Fruit fly (Drosophila melanogaster) whole organism, embryonic: ENCODE measurements around the gene Ms.

Experiments
- ATbp ChIP-seq: fragments of 200-800 bp; sonication (Bioruptor generic); optimal IDR thresholded peaks from 2 replicates; lab custom pipeline; 2017; ENCODE audit warnings: missing biosample characterization, mild to moderate bottlenecking, missing genetic modification characterization, missing genetic modification reagents
- CG1024 ChIP-seq: fragments of 200-800 bp; sonication (Bioruptor generic); IDR thresholded peaks from 2 replicates; pipeline ENCODE4 v1.3.6; 2022; ENCODE audit warnings: missing biosample characterization, missing genetic modification characterization
- CG11085 ChIP-seq: fragments of 200-800 bp; sonication (Bioruptor generic); IDR thresholded peaks from 2 replicates; pipeline ENCODE4 v1.3.6; 2022; ENCODE audit warnings: missing biosample characterization, missing genetic modification characterization
- CG11723 ChIP-seq: fragments of 200-800 bp; sonication (Bioruptor generic); optimal IDR thresholded peaks from 2 replicates; lab custom pipeline; 2017; ENCODE audit warnings: missing biosample characterization, mild to moderate bottlenecking, missing genetic modification characterization
- CG12155 ChIP-seq: fragments of 200-800 bp; sonication (Bioruptor generic); optimal IDR thresholded peaks from 3 replicates; lab custom pipeline; 2016; ENCODE audit warnings: missing biosample characterization, missing genetic modification characterization
- CG12942 ChIP-seq: fragments of 200-800 bp; sonication (Bioruptor generic); optimal IDR thresholded peaks from 3 replicates; lab custom pipeline; 2016; ENCODE audit warnings: missing biosample characterization, missing genetic modification characterization
- CG13287 ChIP-seq: fragments of 200-800 bp; sonication (Bioruptor generic); IDR thresholded peaks from 2 replicates; pipeline ENCODE4 v1.3.6; 2022; ENCODE audit warnings: missing biosample characterization, missing genetic modification characterization; ENCODE audit not compliant: partially characterized antibody
- CG14014 ChIP-seq: fragments of 200-800 bp; sonication (Bioruptor generic); IDR thresholded peaks from 2 replicates; pipeline ENCODE4 v1.3.6; 2022; ENCODE audit warnings: missing biosample characterization, missing genetic modification characterization
- CG1603 ChIP-seq: fragments of 200-800 bp; sonication (Bioruptor generic); optimal IDR thresholded peaks from 2 replicates; lab custom pipeline; 2019; ENCODE audit warnings: missing biosample characterization, mild to moderate bottlenecking, missing genetic modification characterization, moderate library complexity
- CG17359 ChIP-seq: fragments of 200-800 bp; sonication (Bioruptor generic); optimal IDR thresholded peaks from 3 replicates; lab custom pipeline; 2018; ENCODE audit warnings: missing biosample characterization, mild to moderate bottlenecking, missing genetic modification characterization, moderate library complexity
- CG18599 ChIP-seq: fragments of 200-800 bp; sonication (Bioruptor generic); optimal IDR thresholded peaks from 3 replicates; lab custom pipeline; 2017; ENCODE audit warnings: missing biosample characterization, missing genetic modification characterization, mild to moderate bottlenecking, moderate library complexity, missing genetic modification reagents
- CG2678 ChIP-seq: fragments of 200-800 bp; sonication (Bioruptor generic); optimal IDR thresholded peaks from 3 replicates; lab custom pipeline; 2019; ENCODE audit warnings: missing biosample characterization, mild to moderate bottlenecking, missing genetic modification characterization, moderate library complexity
- CG30020 ChIP-seq: fragments of 200-800 bp; optimal IDR thresholded peaks from 2 replicates; lab custom pipeline; 2019; ENCODE audit warnings: missing biosample characterization, mild to moderate bottlenecking, missing genetic modification characterization, moderate library complexity
- CG31441 ChIP-seq: fragments of 200-800 bp; sonication (Bioruptor generic); IDR thresholded peaks from 2 replicates; pipeline ENCODE4 v1.3.6; 2022; ENCODE audit warnings: missing biosample characterization, missing genetic modification characterization
- CG43689 ChIP-seq: fragments of 200-800 bp; sonication (Bioruptor generic); IDR thresholded peaks from 2 replicates; pipeline ENCODE4 v1.3.6; 2022; ENCODE audit warnings: missing biosample characterization, missing genetic modification characterization
- CG4707 ChIP-seq: fragments of 200-800 bp; sonication (Bioruptor generic); optimal IDR thresholded peaks from 2 replicates; lab custom pipeline; 2018; ENCODE audit warnings: missing biosample characterization, mild to moderate bottlenecking, missing genetic modification characterization, moderate library complexity
- CG7786 ChIP-seq: fragments of 200-800 bp; sonication (Bioruptor generic); optimal IDR thresholded peaks from 2 replicates; lab custom pipeline; 2016; ENCODE audit warnings: missing biosample characterization, missing genetic modification characterization
- CG7839 ChIP-seq: fragments of 200-800 bp; sonication (Bioruptor generic); optimal IDR thresholded peaks from 3 replicates; lab custom pipeline; 2018; ENCODE audit warnings: missing biosample characterization, mild to moderate bottlenecking, missing genetic modification characterization, moderate library complexity
- CG9215 ChIP-seq: fragments of 200-800 bp; sonication (Bioruptor generic); IDR thresholded peaks from 2 replicates; pipeline ENCODE4 v1.3.6; 2022; ENCODE audit warnings: missing biosample characterization, missing genetic modification characterization
- CoRest ChIP-seq: fragments of 200-800 bp; sonication (Bioruptor generic); optimal IDR thresholded peaks from 3 replicates; lab custom pipeline; 2018; ENCODE audit warnings: missing biosample characterization, mild to moderate bottlenecking, missing genetic modification characterization, moderate library complexity
- Dp ChIP-seq: fragments of 200-800 bp; sonication (Bioruptor generic); optimal IDR thresholded peaks from 2 replicates; lab custom pipeline; 2018; ENCODE audit warnings: missing biosample characterization, mild to moderate bottlenecking, missing genetic modification characterization, moderate library complexity
- Elba2 ChIP-seq: fragments of 200-800 bp; sonication (Bioruptor generic); optimal IDR thresholded peaks from 3 replicates; lab custom pipeline; 2016; ENCODE audit warnings: missing biosample characterization, missing genetic modification characterization
- Gsc ChIP-seq: fragments of 200-800 bp; sonication (Bioruptor generic); IDR thresholded peaks from 2 replicates; pipeline ENCODE4 v1.3.6; 2022; ENCODE audit warnings: missing biosample characterization, missing genetic modification characterization
- H15 ChIP-seq: fragments of 200-800 bp; sonication (Bioruptor generic); IDR thresholded peaks from 3 replicates; pipeline ENCODE4 v1.3.6; 2022; ENCODE audit warnings: missing biosample characterization, missing genetic modification characterization
- Hr3 ChIP-seq: fragments of 200-800 bp; sonication (Bioruptor generic); optimal IDR thresholded peaks from 3 replicates; lab custom pipeline; 2016; ENCODE audit warnings: missing biosample characterization, missing genetic modification characterization
- Oaz ChIP-seq: fragments of 200-800 bp; sonication (Bioruptor generic); IDR thresholded peaks from 2 replicates; pipeline ENCODE4 v1.3.6; 2022; ENCODE audit warnings: missing biosample characterization, missing genetic modification characterization
- Rx ChIP-seq: fragments of 200-800 bp; sonication (Bioruptor generic); IDR thresholded peaks from 2 replicates; pipeline ENCODE4 v1.3.6; 2022; ENCODE audit warnings: missing biosample characterization, missing genetic modification characterization
- Scr ChIP-seq: fragments of 200-800 bp; sonication (Bioruptor generic); IDR thresholded peaks from 2 replicates; pipeline ENCODE4 v1.3.6; 2022; ENCODE audit warnings: missing biosample characterization, missing genetic modification characterization; ENCODE audit not compliant: partially characterized antibody
- Sox100B ChIP-seq: fragments of 200-800 bp; sonication (Bioruptor generic); optimal IDR thresholded peaks from 3 replicates; lab custom pipeline; 2018; ENCODE audit warnings: missing biosample characterization, mild to moderate bottlenecking, missing genetic modification characterization
- Sry-β ChIP-seq: fragments of 200-800 bp; sonication (Bioruptor generic); optimal IDR thresholded peaks from 2 replicates; lab custom pipeline; 2018; ENCODE audit warnings: missing biosample characterization, mild to moderate bottlenecking, missing genetic modification characterization, moderate library complexity
- al ChIP-seq: fragments of 200-800 bp; sonication (Bioruptor generic); IDR thresholded peaks from 2 replicates; pipeline ENCODE4 v1.3.6; 2022; ENCODE audit warnings: missing biosample characterization, missing genetic modification characterization
- br ChIP-seq: fragments of >200 bp; optimal IDR thresholded peaks from 2 replicates; lab custom pipeline; 2017
- crp ChIP-seq, 2 experiments: fragments of 200-800 bp; sonication (Bioruptor generic); optimal IDR thresholded peaks; 2 replicates in 1 of 2; 3 replicates in 1 of 2; lab custom pipeline; 2017; ENCODE audit warnings: missing biosample characterization in 2 of 2, missing genetic modification characterization in 2 of 2, mild to moderate bottlenecking in 1 of 2, moderate library complexity in 1 of 2
- da ChIP-seq: fragments of 200-800 bp; sonication (Bioruptor generic); optimal IDR thresholded peaks from 2 replicates; lab custom pipeline; 2016; ENCODE audit warnings: missing biosample characterization, missing genetic modification characterization
- ems ChIP-seq: fragments of 200-800 bp; sonication (Bioruptor generic); optimal IDR thresholded peaks from 3 replicates; lab custom pipeline; 2016; ENCODE audit warnings: missing biosample characterization, missing genetic modification characterization
- fd102C ChIP-seq: fragments of 200-800 bp; sonication (Bioruptor generic); optimal IDR thresholded peaks from 2 replicates; lab custom pipeline; 2018; ENCODE audit warnings: missing biosample characterization, mild to moderate bottlenecking, missing genetic modification characterization, moderate library complexity
- fd96Cb ChIP-seq: fragments of 200-800 bp; sonication (Bioruptor generic); optimal IDR thresholded peaks from 2 replicates; lab custom pipeline; 2018; ENCODE audit warnings: missing biosample characterization, mild to moderate bottlenecking, missing genetic modification characterization, moderate library complexity
- gt ChIP-seq: fragments of 200-800 bp; sonication (Bioruptor generic); IDR thresholded peaks from 2 replicates; pipeline ENCODE4 v1.3.6; 2022; ENCODE audit warnings: missing biosample characterization, missing genetic modification characterization
- hb ChIP-seq: fragments of 200-800 bp; sonication (Bioruptor generic); IDR thresholded peaks from 3 replicates; pipeline ENCODE4 v1.3.6; 2022; ENCODE audit warnings: missing biosample characterization, missing genetic modification characterization; ENCODE audit not compliant: partially characterized antibody
- lbe ChIP-seq: fragments of 200-800 bp; sonication (Bioruptor generic); optimal IDR thresholded peaks from 2 replicates; lab custom pipeline; 2016; ENCODE audit warnings: missing biosample characterization, mild to moderate bottlenecking, missing genetic modification characterization
- mirr ChIP-seq: fragments of 200-800 bp; sonication (Bioruptor generic); optimal IDR thresholded peaks from 3 replicates; lab custom pipeline; 2018; ENCODE audit warnings: missing biosample characterization, mild to moderate bottlenecking, missing genetic modification characterization
- org-1 ChIP-seq: fragments of 200-800 bp; sonication (Bioruptor generic); optimal IDR thresholded peaks from 2 replicates; lab custom pipeline; 2017; ENCODE audit warnings: missing biosample characterization, missing genetic modification characterization
- psq ChIP-seq: fragments of 200-800 bp; sonication (Bioruptor generic); optimal IDR thresholded peaks from 2 replicates; lab custom pipeline; 2017; ENCODE audit warnings: missing biosample characterization, missing genetic modification characterization
- salm ChIP-seq: fragments of 200-800 bp; sonication (Bioruptor generic); optimal IDR thresholded peaks from 2 replicates; lab custom pipeline; 2018; ENCODE audit warnings: missing biosample characterization, mild to moderate bottlenecking, missing genetic modification characterization
- sc ChIP-seq, 3 experiments: fragments of >200 bp in 2 of 3; fragments of 200-800 bp in 1 of 3; sonication (Bioruptor generic) in 1 of 3; optimal IDR thresholded peaks; 2 replicates in 2 of 3; 3 replicates in 1 of 3; lab custom pipeline; 2017; ENCODE audit warnings: mild to moderate bottlenecking in 1 of 3, missing biosample characterization in 1 of 3, missing genetic modification characterization in 1 of 3, missing genetic modification reagents in 1 of 3
- sim ChIP-seq: fragments of 200-800 bp; sonication (Bioruptor generic); IDR thresholded peaks from 2 replicates; pipeline ENCODE4 v1.3.6; 2022; ENCODE audit warnings: missing biosample characterization, missing genetic modification characterization
- sna ChIP-seq: fragments of 200-800 bp; sonication (Bioruptor generic); IDR thresholded peaks from 2 replicates; pipeline ENCODE4 v1.3.6; 2022; ENCODE audit warnings: missing biosample characterization, missing genetic modification characterization; ENCODE audit not compliant: partially characterized antibody
- stc ChIP-seq: fragments of 200-800 bp; sonication (Bioruptor generic); IDR thresholded peaks from 2 replicates; pipeline ENCODE4 v1.3.6; 2022; ENCODE audit warnings: missing biosample characterization, missing genetic modification characterization
- tll ChIP-seq, 2 experiments: fragments of 200-800 bp in 1 of 2; fragments of >200 bp in 1 of 2; sonication (Bioruptor generic) in 1 of 2; optimal IDR thresholded peaks; 2 replicates each; lab custom pipeline; 2017 to 2019; ENCODE audit warnings: missing biosample characterization in 2 of 2, missing genetic modification characterization in 2 of 2, mild to moderate bottlenecking in 1 of 2, moderate library complexity in 1 of 2
- trh ChIP-seq: fragments of 200-800 bp; sonication (Bioruptor generic); optimal IDR thresholded peaks from 2 replicates; lab custom pipeline; 2016; ENCODE audit warnings: missing biosample characterization, missing genetic modification characterization
- wek ChIP-seq: fragments of 200-800 bp; sonication (Bioruptor generic); optimal IDR thresholded peaks from 3 replicates; lab custom pipeline; 2018; ENCODE audit warnings: missing biosample characterization, mild to moderate bottlenecking, missing genetic modification characterization, moderate library complexity

Gene Ms

dm6 chr3R:24301520-24301919, 39.8 kb upstream of the Ms start (continued):
- TF ChIP-seq wek (GFP tag; lab: Kevin White, UChicago) (peak; percentile 17), Scr (GFP tag; lab: Robert Waterston, UW) (no peak), sna (no peak), CG7786 (GFP tag; lab: Kevin White, UChicago) (no peak), Rx (GFP tag; lab: Robert Waterston, UW) (no peak), CG13287 (no peak), tll (GFP tag; optimal IDR thresholded peaks at IDR 0.05; lab: Kevin White, UChicago) (no peak), CG17359 (tag; lab: Kevin White, UChicago) (no peak), sim (GFP tag; lab: Robert Waterston, UW) (no peak), Elba2 (GFP tag; lab: Kevin White, UChicago) (no peak), CG12155 (GFP tag; lab: Kevin White, UChicago) (no peak), CG18599 (GFP tag; lab: Kevin White, UChicago) (no peak), da (GFP tag; lab: Kevin White, UChicago) (no peak), CG14014 (GFP tag; lab: Robert Waterston, UW) (peak; percentile 10; the same call in 1 of the 2 replicates), salm (no peak), al (no peak), Sox100B (GFP tag; lab: Kevin White, UChicago) (peak; percentile 30), CG2678 (tag; lab: Kevin White, UChicago) (no peak), gt (GFP tag; lab: Robert Waterston, UW) (no peak), CG11723 (GFP tag; lab: Kevin White, UChicago) (no peak), ems (GFP tag; lab: Kevin White, UChicago) (no peak), mirr (GFP tag; lab: Kevin White, UChicago) (no peak), Gsc (GFP tag; lab: Robert Waterston, UW) (no peak), CG43689 (GFP tag; lab: Robert Waterston, UW) (no peak), CG7839 (no peak), Sry-β (GFP tag; lab: Kevin White, UChicago) (no peak), psq (GFP tag; lab: Kevin White, UChicago) (no peak), CG31441 (GFP tag; lab: Robert Waterston, UW) (no peak), H15 (GFP tag; lab: Robert Waterston, UW) (no peak), CG4707 (GFP tag; lab: Kevin White, UChicago) (peak; percentile 30), CG11085 (GFP tag; lab: Robert Waterston, UW) (no peak), CG9215 (no peak), CG12942 (GFP tag; lab: Kevin White, UChicago) (no peak), Oaz (GFP tag; lab: Robert Waterston, UW) (no peak), hb (GFP tag; lab: Robert Waterston, UW) (no peak), ATbp (peak; percentile 72), lbe (GFP tag; lab: Kevin White, UChicago) (no peak), CG30020 (no peak), CoRest (tag; lab: Kevin White, UChicago) (no peak), crp (GFP tag; optimal IDR thresholded peaks at IDR 0.05; lab: Kevin White, UChicago) (no peak), CG1603 (tag; lab: Kevin White, UChicago) (no peak), stc (GFP tag; lab: Robert Waterston, UW) (no peak; the same call in 1 of the 2 replicates), Dp (no peak), fd102C (GFP tag; lab: Kevin White, UChicago) (no peak), sc (optimal IDR thresholded peaks at IDR 0.05; lab: Kevin White, UChicago) (no peak), sc (GFP tag; optimal IDR thresholded peaks at IDR 0.05; lab: Kevin White, UChicago) (peak; percentile 13), br (lab: Kevin White, UChicago) (no peak), CG1024 (GFP tag; lab: Robert Waterston, UW) (peak; percentile 36; the same call in 1 of the 2 replicates), org-1 (no peak), trh (GFP tag; lab: Kevin White, UChicago) (no peak), Hr3 (GFP tag; lab: Kevin White, UChicago) (no peak), fd96Cb (tag; lab: Kevin White, UChicago) (no peak)
